Fruit fly (Drosophila melanogaster) whole organism, prepupa: ENCODE results near the gene Spn.
A peak's percentile ranks its signal among the peaks of the same experiment; 100 is the strongest.

ENCODE experiments used
- CG10631 ChIP-seq: fragments of 200-800 bp; sonication (Bioruptor generic); optimal IDR thresholded peaks from 2 replicates; lab custom pipeline; 2016; ENCODE audit warnings: missing biosample characterization, missing genetic modification characterization
- CG10669 ChIP-seq: fragments of 200-800 bp; sonication (Bioruptor generic); optimal IDR thresholded peaks from 3 replicates; lab custom pipeline; 2018; ENCODE audit warnings: missing biosample characterization, mild to moderate bottlenecking, missing genetic modification characterization, moderate library complexity
- CG11762 ChIP-seq: fragments of 200-800 bp; sonication (Bioruptor generic); optimal IDR thresholded peaks from 3 replicates; lab custom pipeline; 2016; ENCODE audit warnings: missing biosample characterization, missing genetic modification characterization; ENCODE audit not compliant: insufficient read depth
- CG15336 ChIP-seq: fragments of 200-800 bp; sonication (Bioruptor generic); IDR thresholded peaks from 2 replicates; pipeline ENCODE4 v1.3.6; 2022; ENCODE audit warnings: missing biosample characterization, missing genetic modification characterization
- CG16779 ChIP-seq: fragments of 200-800 bp; sonication (Bioruptor generic); optimal IDR thresholded peaks from 3 replicates; lab custom pipeline; 2017; ENCODE audit warnings: missing biosample characterization, mild to moderate bottlenecking, missing genetic modification characterization
- CG3032 ChIP-seq: fragments of 200-800 bp; optimal IDR thresholded peaks from 2 replicates; lab custom pipeline; 2019; ENCODE audit warnings: missing biosample characterization, mild to moderate bottlenecking, missing genetic modification characterization, moderate library complexity
- CG31627 ChIP-seq: fragments of 200-800 bp; sonication (Bioruptor generic); optimal IDR thresholded peaks from 3 replicates; lab custom pipeline; 2016; ENCODE audit warnings: missing biosample characterization, missing genetic modification characterization
- CG32006 ChIP-seq: fragments of 200-800 bp; sonication (Bioruptor generic); optimal IDR thresholded peaks from 3 replicates; lab custom pipeline; 2017; ENCODE audit warnings: missing biosample characterization, mild to moderate bottlenecking, missing genetic modification characterization
- CG34406 ChIP-seq: fragments of 200-800 bp; sonication (Bioruptor generic); optimal IDR thresholded peaks from 3 replicates; lab custom pipeline; 2016; ENCODE audit warnings: missing biosample characterization, missing genetic modification characterization
- CG4318 ChIP-seq: fragments of 200-800 bp; sonication (Bioruptor generic); optimal IDR thresholded peaks from 3 replicates; lab custom pipeline; 2017; ENCODE audit warnings: missing biosample characterization, mild to moderate bottlenecking, missing genetic modification characterization
- CG6163 ChIP-seq: fragments of 200-800 bp; sonication (Bioruptor generic); IDR thresholded peaks from 3 replicates; pipeline ENCODE4 v1.3.6; 2022; ENCODE audit warnings: missing biosample characterization, missing genetic modification characterization
- CG6276 ChIP-seq: fragments of 200-800 bp; sonication (Bioruptor generic); optimal IDR thresholded peaks from 2 replicates; lab custom pipeline; 2017; ENCODE audit warnings: missing biosample characterization, mild to moderate bottlenecking, missing genetic modification characterization
- CG6792 ChIP-seq: fragments of 200-800 bp; sonication (Bioruptor generic); optimal IDR thresholded peaks from 3 replicates; lab custom pipeline; 2016; ENCODE audit warnings: missing biosample characterization, missing genetic modification characterization
- CG6808 ChIP-seq: fragments of 200-800 bp; sonication (Bioruptor generic); optimal IDR thresholded peaks from 3 replicates; lab custom pipeline; 2017; ENCODE audit warnings: missing biosample characterization, missing genetic modification characterization, mild to moderate bottlenecking, moderate library complexity, missing genetic modification reagents
- CG8119 ChIP-seq: fragments of 200-800 bp; sonication (Bioruptor generic); IDR thresholded peaks from 3 replicates; pipeline ENCODE4 v1.3.6; 2022; ENCODE audit warnings: missing biosample characterization, missing genetic modification characterization
- CG8319 ChIP-seq: fragments of 200-800 bp; sonication (Bioruptor generic); optimal IDR thresholded peaks from 3 replicates; lab custom pipeline; 2016; ENCODE audit warnings: missing biosample characterization, missing genetic modification characterization
- CG8632 ChIP-seq: fragments of 200-800 bp; sonication (Bioruptor generic); optimal IDR thresholded peaks from 3 replicates; lab custom pipeline; 2016; ENCODE audit warnings: missing biosample characterization, missing genetic modification characterization
- CG9139 ChIP-seq: fragments of 200-800 bp; sonication (Bioruptor generic); optimal IDR thresholded peaks from 3 replicates; lab custom pipeline; 2017; ENCODE audit warnings: missing biosample characterization, mild to moderate bottlenecking, missing genetic modification characterization
- Eip75B ChIP-seq: fragments of 200-800 bp; sonication (Bioruptor generic); optimal IDR thresholded peaks from 3 replicates; lab custom pipeline; 2016; ENCODE audit warnings: missing biosample characterization, missing genetic modification characterization
- Eip78C ChIP-seq: fragments of 200-800 bp; sonication (Bioruptor generic); peaks from one replicate; lab custom pipeline; 2016; ENCODE audit warnings: missing biosample characterization, missing genetic modification characterization
- Eip93F ChIP-seq: fragments of 200-800 bp; sonication (Bioruptor generic); optimal IDR thresholded peaks from 2 replicates; lab custom pipeline; 2016; ENCODE audit warnings: missing biosample characterization, mild to moderate bottlenecking, missing genetic modification characterization
- Gug ChIP-seq: fragments of 200-800 bp; sonication (Bioruptor generic); IDR thresholded peaks from 2 replicates; pipeline ENCODE4 v1.3.6; 2022; ENCODE audit warnings: missing biosample characterization, missing genetic modification characterization
- Hr39 ChIP-seq: fragments of 200-800 bp; sonication (Bioruptor generic); optimal IDR thresholded peaks from 2 replicates; lab custom pipeline; 2016; ENCODE audit warnings: missing biosample characterization, missing genetic modification characterization
- Lpt ChIP-seq: fragments of 200-800 bp; sonication (Bioruptor generic); optimal IDR thresholded peaks from 3 replicates; lab custom pipeline; 2016; ENCODE audit warnings: missing biosample characterization, missing genetic modification characterization
- OdsH ChIP-seq: fragments of 200-800 bp; sonication (Bioruptor generic); optimal IDR thresholded peaks from 3 replicates; lab custom pipeline; 2016; ENCODE audit warnings: missing biosample characterization, missing genetic modification characterization
- Smox ChIP-seq: fragments of 200-800 bp; sonication (Bioruptor generic); optimal IDR thresholded peaks from 3 replicates; lab custom pipeline; 2016; ENCODE audit warnings: missing biosample characterization, missing genetic modification characterization
- Sox14 ChIP-seq: fragments of 200-800 bp; sonication (Bioruptor generic); optimal IDR thresholded peaks from 3 replicates; lab custom pipeline; 2016; ENCODE audit warnings: missing biosample characterization, missing genetic modification characterization
- Sox15 ChIP-seq: fragments of 200-800 bp; sonication (Bioruptor generic); optimal IDR thresholded peaks from 3 replicates; lab custom pipeline; 2016; ENCODE audit warnings: missing biosample characterization, missing genetic modification characterization
- achi ChIP-seq: fragments of 200-800 bp; sonication (Bioruptor generic); optimal IDR thresholded peaks from 3 replicates; lab custom pipeline; 2016; ENCODE audit warnings: missing biosample characterization, missing genetic modification characterization
- cyc ChIP-seq: fragments of 200-800 bp; sonication (Bioruptor generic); optimal IDR thresholded peaks from 3 replicates; lab custom pipeline; 2016; ENCODE audit warnings: missing biosample characterization, missing genetic modification characterization
- eg ChIP-seq: fragments of 200-800 bp; sonication (Bioruptor generic); IDR thresholded peaks from 3 replicates; pipeline ENCODE4 v1.3.6; 2022; ENCODE audit warnings: missing biosample characterization, missing genetic modification characterization
- esn ChIP-seq: fragments of 200-800 bp; sonication (Bioruptor generic); optimal IDR thresholded peaks from 2 replicates; lab custom pipeline; 2016; ENCODE audit warnings: missing biosample characterization, mild to moderate bottlenecking, missing genetic modification characterization, moderate library complexity
- fd85E ChIP-seq: fragments of 200-800 bp; sonication (Bioruptor generic); optimal IDR thresholded peaks from 3 replicates; lab custom pipeline; 2016; ENCODE audit warnings: missing biosample characterization, missing genetic modification characterization
- fkh ChIP-seq: fragments of 200-800 bp; sonication (Bioruptor generic); optimal IDR thresholded peaks from 3 replicates; lab custom pipeline; 2017; ENCODE audit warnings: missing biosample characterization, mild to moderate bottlenecking, missing genetic modification characterization, moderate library complexity
- lz ChIP-seq: fragments of 200-800 bp; sonication (Bioruptor generic); optimal IDR thresholded peaks from 3 replicates; lab custom pipeline; 2016; ENCODE audit warnings: missing biosample characterization, missing genetic modification characterization
- net ChIP-seq: fragments of 200-800 bp; sonication (Bioruptor generic); optimal IDR thresholded peaks from 3 replicates; lab custom pipeline; 2016; ENCODE audit warnings: missing biosample characterization, missing genetic modification characterization
- pdm3 ChIP-seq: fragments of 200-800 bp; sonication (Bioruptor generic); optimal IDR thresholded peaks from 3 replicates; lab custom pipeline; 2016; ENCODE audit warnings: missing biosample characterization, missing genetic modification characterization
- salr ChIP-seq, 2 experiments: fragments of 200-800 bp; sonication (Bioruptor generic); optimal IDR thresholded peaks; 3 replicates each; lab custom pipeline; 2016 to 2018; ENCODE audit warnings: missing biosample characterization in 2 of 2, missing genetic modification characterization in 2 of 2, mild to moderate bottlenecking in 1 of 2
- spab ChIP-seq: fragments of 200-800 bp; sonication (Bioruptor generic); optimal IDR thresholded peaks from 2 replicates; lab custom pipeline; 2017; ENCODE audit warnings: missing biosample characterization, mild to moderate bottlenecking, missing genetic modification characterization, missing genetic modification reagents
- svp ChIP-seq: fragments of 200-800 bp; sonication (Bioruptor generic); peaks from one replicate; lab custom pipeline; 2016; ENCODE audit warnings: missing biosample characterization, missing genetic modification characterization
- topi ChIP-seq: fragments of 200-800 bp; sonication (Bioruptor generic); optimal IDR thresholded peaks from 3 replicates; lab custom pipeline; 2016; ENCODE audit warnings: missing biosample characterization, missing genetic modification characterization
- vri ChIP-seq: fragments of 200-800 bp; sonication (Bioruptor generic); optimal IDR thresholded peaks from 3 replicates; lab custom pipeline; 2016; ENCODE audit warnings: missing biosample characterization, mild to moderate bottlenecking, missing genetic modification characterization

The Spn gene

dm6 chr3L:2578737-2579136 lies 24.6 kb upstream of the Spn start (continued):
- TF ChIP-seq CG4318 (GFP tag; lab: Kevin White, UChicago) (peak; percentile 55), CG10669 (GFP tag; lab: Kevin White, UChicago) (no peak), svp (GFP tag; lab: Kevin White, UChicago) (peak; percentile 60), Gug (GFP tag; lab: Robert Waterston, UW) (peak; percentile 53), CG31627 (GFP tag; lab: Kevin White, UChicago) (peak; percentile 20), CG8119 (GFP tag; lab: Robert Waterston, UW) (peak; percentile 68), CG8632 (no peak), CG10631 (GFP tag; lab: Kevin White, UChicago) (peak; percentile 33), lz (GFP tag; lab: Kevin White, UChicago) (peak; percentile 10), CG34406 (GFP tag; lab: Kevin White, UChicago) (no peak), Sox14 (GFP tag; lab: Kevin White, UChicago) (peak; percentile 45), eg (GFP tag; lab: Robert Waterston, UW) (peak; percentile 77), spab (GFP tag; lab: Kevin White, UChicago) (no peak), Eip75B (no peak), CG6163 (peak; percentile 74), salr (GFP tag; optimal IDR thresholded peaks at IDR 0.05; lab: Kevin White, UChicago) (peak in 1 of 2 experiments; percentile 59), CG6808 (GFP tag; lab: Kevin White, UChicago) (no peak), fd85E (no peak), CG16779 (tag; lab: Kevin White, UChicago) (no peak), CG9139 (GFP tag; lab: Kevin White, UChicago) (no peak), OdsH (GFP tag; lab: Kevin White, UChicago) (peak; percentile 40), Sox15 (GFP tag; lab: Kevin White, UChicago) (no peak), achi (GFP tag; lab: Kevin White, UChicago) (peak; percentile 34), Lpt (GFP tag; lab: Kevin White, UChicago) (peak; percentile 66), fkh (GFP tag; lab: Kevin White, UChicago) (no peak), topi (peak; percentile 38), Eip78C (peak; percentile 73), CG8319 (no peak), pdm3 (GFP tag; lab: Kevin White, UChicago) (peak; percentile 63), CG6276 (GFP tag; lab: Kevin White, UChicago) (peak; percentile 70), CG11762 (GFP tag; lab: Kevin White, UChicago) (no peak), cyc (GFP tag; lab: Kevin White, UChicago) (peak; percentile 40), Smox (peak; percentile 6), CG32006 (GFP tag; lab: Kevin White, UChicago) (peak; percentile 79), CG6792 (GFP tag; lab: Kevin White, UChicago) (no peak), Hr39 (GFP tag; lab: Kevin White, UChicago) (peak; percentile 47)

- TF ChIP-seq esn (no peak), achi (GFP tag; lab: Kevin White, UChicago) (no peak), Sox14 (GFP tag; lab: Kevin White, UChicago) (no peak), Smox (no peak), fkh (GFP tag; lab: Kevin White, UChicago) (no peak), Eip93F (GFP tag; lab: Kevin White, UChicago) (no peak), CG8319 (no peak), CG3032 (tag; lab: Kevin White, UChicago) (no peak), CG15336 (GFP tag; lab: Robert Waterston, UW) (no peak), CG32006 (GFP tag; lab: Kevin White, UChicago) (no peak), CG6792 (GFP tag; lab: Kevin White, UChicago) (no peak), Eip75B (no peak), CG6808 (GFP tag; lab: Kevin White, UChicago) (no peak), vri (no peak), net (no peak), lz (GFP tag; lab: Kevin White, UChicago) (no peak)
These were observed 24.2 kb upstream of the Spn start for dm6 chr3L:2578315-2578714.
